Worm (Caenorhabditis elegans) whole organism, L3 larva: ENCODE measurements around the gene Y69A2AR.31.

Source experiments
- R02D3.7 ChIP-seq: fragments of 150-350 bp; optimal IDR thresholded peaks from 2 replicates; lab custom pipeline; 2014; ENCODE audit warnings: missing biosample characterization, missing genetic modification characterization
- ZK546.5 ChIP-seq: sonication (generic microtip); optimal IDR thresholded peaks from 2 replicates; lab custom pipeline; 2017; ENCODE audit warnings: missing biosample characterization, missing genetic modification characterization
- aly-2 ChIP-seq: fragments of 150-350 bp; optimal IDR thresholded peaks from 2 replicates; lab custom pipeline; 2014; ENCODE audit warnings: missing biosample characterization, missing genetic modification characterization
- ama-1 ChIP-seq: fragments of 150-350 bp; optimal IDR thresholded peaks from 2 replicates; lab custom pipeline; 2018
- ceh-16 ChIP-seq: sonication (generic microtip); optimal IDR thresholded peaks from 2 replicates; lab custom pipeline; 2017; ENCODE audit warnings: missing biosample characterization, missing genetic modification characterization
- ceh-28 ChIP-seq: fragments of 150-350 bp; optimal IDR thresholded peaks from 2 replicates; lab custom pipeline; 2014; ENCODE audit warnings: missing biosample characterization, missing genetic modification reagents, missing genetic modification characterization
- ceh-82 ChIP-seq: fragments of 150-350 bp; optimal IDR thresholded peaks from 2 replicates; lab custom pipeline; 2014; ENCODE audit warnings: missing biosample characterization, missing genetic modification characterization
- daf-12 ChIP-seq: fragments of 150-350 bp; optimal IDR thresholded peaks from 2 replicates; lab custom pipeline; 2014; ENCODE audit warnings: missing biosample characterization, missing genetic modification reagents, missing genetic modification characterization
- egl-27 ChIP-seq: sonication (generic microtip); optimal IDR thresholded peaks from 4 replicates; lab custom pipeline; 2017; ENCODE audit warnings: missing biosample characterization, missing genetic modification reagents, missing genetic modification characterization
- egl-5 ChIP-seq: fragments of 150-350 bp; optimal IDR thresholded peaks from 2 replicates; lab custom pipeline; 2017; ENCODE audit warnings: missing biosample characterization, missing genetic modification reagents, missing genetic modification characterization, inconsistent platforms
- elt-1 ChIP-seq: fragments of 150-350 bp; optimal IDR thresholded peaks from 2 replicates; lab custom pipeline; 2014; ENCODE audit warnings: missing biosample characterization, missing genetic modification characterization
- elt-2 ChIP-seq: sonication (generic microtip); optimal IDR thresholded peaks from 2 replicates; lab custom pipeline; 2016; ENCODE audit warnings: missing genetic modification reagents, mild to moderate bottlenecking, missing genetic modification characterization, missing compliant biosample characterization
- eor-1 ChIP-seq, 2 experiments: fragments of 150-350 bp; optimal IDR thresholded peaks; 2 replicates each; lab custom pipeline; 2014 to 2018; ENCODE audit warnings: missing biosample characterization in 2 of 2, missing genetic modification characterization in 2 of 2
- fkh-10 ChIP-seq: sonication (generic microtip); optimal IDR thresholded peaks from 2 replicates; lab custom pipeline; 2017; ENCODE audit warnings: missing biosample characterization, missing genetic modification reagents, missing genetic modification characterization
- fkh-2 ChIP-seq: fragments of 150-350 bp; optimal IDR thresholded peaks from 2 replicates; lab custom pipeline; 2014; ENCODE audit warnings: missing biosample characterization, missing genetic modification reagents, missing genetic modification characterization
- fos-1 ChIP-seq: fragments of 150-350 bp; optimal IDR thresholded peaks from 2 replicates; lab custom pipeline; 2014; ENCODE audit warnings: missing biosample characterization, missing genetic modification characterization
- hmg-11 ChIP-seq: sonication (generic microtip); optimal IDR thresholded peaks from 2 replicates; lab custom pipeline; 2016; ENCODE audit warnings: missing genetic modification characterization, missing compliant biosample characterization
- jun-1 ChIP-seq: fragments of 150-350 bp; optimal IDR thresholded peaks from 2 replicates; lab custom pipeline; 2014; ENCODE audit warnings: missing biosample characterization, missing genetic modification reagents, missing genetic modification characterization
- lin-15B ChIP-seq: fragments of 150-350 bp; optimal IDR thresholded peaks from 2 replicates; lab custom pipeline; 2014; ENCODE audit warnings: missing biosample characterization, missing genetic modification characterization
- lin-39 ChIP-seq: fragments of 150-350 bp; optimal IDR thresholded peaks from 2 replicates; lab custom pipeline; 2018; ENCODE audit warnings: missing biosample characterization, missing genetic modification reagents, missing genetic modification characterization
- lsy-12 ChIP-seq: sonication (generic microtip); optimal IDR thresholded peaks from 2 replicates; lab custom pipeline; 2016; ENCODE audit warnings: mild to moderate bottlenecking, missing genetic modification characterization, missing compliant biosample characterization
- mdl-1 ChIP-seq: fragments of 150-350 bp; optimal IDR thresholded peaks from 2 replicates; lab custom pipeline; 2014; ENCODE audit warnings: missing biosample characterization, missing genetic modification characterization
- mml-1 ChIP-seq: fragments of 150-350 bp; sonication (generic microtip); optimal IDR thresholded peaks from 3 replicates; lab custom pipeline; 2014; ENCODE audit warnings: missing biosample characterization, missing genetic modification characterization
- nfya-1 ChIP-seq: sonication (generic microtip); optimal IDR thresholded peaks from 2 replicates; lab custom pipeline; 2017; ENCODE audit warnings: missing genetic modification characterization, mild to moderate bottlenecking, missing compliant biosample characterization, antibody characterized with exemption, moderate library complexity; ENCODE audit not compliant: insufficient read depth
- nhr-11 ChIP-seq: fragments of 150-350 bp; optimal IDR thresholded peaks from 2 replicates; lab custom pipeline; 2014; ENCODE audit warnings: missing biosample characterization, missing genetic modification characterization
- nhr-12 ChIP-seq: fragments of 150-350 bp; optimal IDR thresholded peaks from 2 replicates; lab custom pipeline; 2014; ENCODE audit warnings: missing biosample characterization, missing genetic modification characterization
- nhr-23 ChIP-seq: fragments of 150-350 bp; optimal IDR thresholded peaks from 2 replicates; lab custom pipeline; 2014; ENCODE audit warnings: missing biosample characterization, missing genetic modification reagents, missing genetic modification characterization
- nhr-237 ChIP-seq: fragments of 150-350 bp; optimal IDR thresholded peaks from 2 replicates; lab custom pipeline; 2014; ENCODE audit warnings: missing biosample characterization, missing genetic modification characterization
- nhr-25 ChIP-seq: sonication (generic microtip); optimal IDR thresholded peaks from 2 replicates; lab custom pipeline; 2017; ENCODE audit warnings: missing biosample characterization, missing genetic modification characterization
- nhr-43 ChIP-seq: sonication (generic microtip); optimal IDR thresholded peaks from 2 replicates; lab custom pipeline; 2016; ENCODE audit warnings: mild to moderate bottlenecking, missing genetic modification characterization, missing compliant biosample characterization; ENCODE audit not compliant: poor library complexity, severe bottlenecking
- nhr-67 ChIP-seq: fragments of 150-350 bp; optimal IDR thresholded peaks from 2 replicates; lab custom pipeline; 2014; ENCODE audit warnings: missing biosample characterization, missing genetic modification characterization
- nhr-77 ChIP-seq: fragments of 150-350 bp; optimal IDR thresholded peaks from 2 replicates; lab custom pipeline; 2014; ENCODE audit warnings: missing biosample characterization, missing genetic modification characterization
- pha-4 ChIP-seq: fragments of 150-350 bp; optimal IDR thresholded peaks from 2 replicates; lab custom pipeline; 2014; ENCODE audit warnings: missing biosample characterization, missing genetic modification reagents, missing genetic modification characterization
- pqm-1 ChIP-seq: fragments of 150-350 bp; optimal IDR thresholded peaks from 2 replicates; lab custom pipeline; 2017; ENCODE audit warnings: missing biosample characterization, missing genetic modification characterization, inconsistent platforms
- skn-1 ChIP-seq: fragments of 150-350 bp; optimal IDR thresholded peaks from 2 replicates; lab custom pipeline; 2014; ENCODE audit warnings: missing biosample characterization, missing genetic modification characterization
- snpc-4 ChIP-seq: fragments of 150-350 bp; optimal IDR thresholded peaks from 2 replicates; lab custom pipeline; 2014; ENCODE audit warnings: missing biosample characterization, missing genetic modification characterization
- tbx-2 ChIP-seq: sonication (generic microtip); optimal IDR thresholded peaks from 2 replicates; lab custom pipeline; 2016; ENCODE audit warnings: mild to moderate bottlenecking, missing genetic modification characterization, missing compliant biosample characterization
- unc-39 ChIP-seq: sonication (generic microtip); optimal IDR thresholded peaks from 4 replicates; lab custom pipeline; 2017; ENCODE audit warnings: missing biosample characterization, missing genetic modification characterization
- ztf-11 ChIP-seq: fragments of 150-350 bp; optimal IDR thresholded peaks from 2 replicates; lab custom pipeline; 2014; ENCODE audit warnings: missing biosample characterization, missing genetic modification characterization

The Y69A2AR.31 gene

DNA sequence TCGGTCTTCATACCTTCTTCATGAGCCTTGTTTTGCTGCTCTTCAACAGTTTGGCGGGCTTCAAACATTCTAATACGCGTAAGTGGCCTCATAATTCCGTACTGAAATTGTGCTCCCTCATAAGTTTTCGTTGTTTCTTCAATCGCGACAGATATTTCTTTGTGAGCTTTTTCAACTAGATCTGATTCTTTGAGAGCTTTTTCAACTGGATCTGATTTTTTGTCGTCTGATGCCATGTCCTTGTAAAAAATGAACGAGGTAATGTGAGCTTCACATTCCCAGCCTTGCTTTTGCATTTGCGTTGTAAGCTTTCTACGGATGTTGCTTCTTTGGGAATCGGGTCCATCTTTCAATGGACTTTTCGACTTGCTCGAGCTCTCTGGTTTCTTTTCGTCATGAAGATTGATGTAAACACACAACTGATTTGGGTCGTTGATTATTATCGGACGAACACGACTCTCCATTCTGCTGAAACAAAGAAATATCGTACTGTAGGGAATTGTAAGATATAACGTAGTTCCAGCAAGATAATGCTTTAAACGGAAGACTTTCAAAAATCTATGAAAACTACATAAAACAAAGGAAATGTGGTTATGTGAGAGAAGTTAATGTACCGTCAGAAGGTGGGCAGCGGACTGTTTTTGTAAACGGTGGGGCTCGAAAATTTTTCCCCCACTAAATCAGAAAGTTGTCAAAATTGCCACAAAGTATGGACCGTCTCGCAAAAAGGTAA, 46.6 kb upstream of the Y69A2AR.31 start, which contains the start of gene Y94H6A.10:
Y94H6A.10 (minus strand) TSS at position 464 of the 733 bp plus-strand sequence.
- TF ChIP-seq ama-1: peak; percentile 79
- no peak for TF ChIP-seq egl-5 (tag; lab: Kevin White, UChicago)
- no peak for TF ChIP-seq nhr-25 (tag; lab: Kevin White, UChicago)

DNA sequence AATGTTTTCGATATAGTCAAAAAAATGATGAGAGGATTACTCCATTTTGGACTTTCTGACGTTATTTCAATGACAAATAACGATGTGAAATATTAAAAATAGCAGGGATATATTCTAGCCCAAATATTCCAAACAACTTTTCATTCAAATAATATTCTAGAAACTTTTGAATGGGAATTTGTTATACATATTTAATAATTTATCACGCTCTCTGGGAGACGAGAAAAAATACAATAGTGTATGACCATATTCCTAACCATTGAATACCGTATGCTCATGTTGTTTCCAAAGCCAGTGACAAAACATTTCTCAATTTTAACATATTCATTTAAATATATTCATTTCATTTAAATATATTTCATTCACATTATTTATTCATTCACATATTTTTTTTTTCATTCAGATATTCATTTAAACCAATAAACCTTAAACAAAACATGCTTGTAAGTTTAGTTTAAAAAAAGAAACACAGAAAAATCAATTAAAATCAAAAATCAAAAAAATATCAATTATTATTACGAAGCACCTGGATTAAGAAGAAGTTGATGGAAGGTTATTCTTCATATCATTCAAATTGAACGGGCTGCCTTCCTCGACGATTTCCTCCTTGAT, 45.9 kb upstream of the Y69A2AR.31 start:
- TF ChIP-seq lin-39 (tag; lab: Kevin White, UChicago) (no peak), elt-2 (tag; lab: Kevin White, UChicago) (peak; percentile 55), fos-1 (peak; percentile 52), pha-4 (tag; lab: Kevin White, UChicago) (peak; percentile 39)
- TF ChIP-seq, all 47 proteins: peak for 3

DNA sequence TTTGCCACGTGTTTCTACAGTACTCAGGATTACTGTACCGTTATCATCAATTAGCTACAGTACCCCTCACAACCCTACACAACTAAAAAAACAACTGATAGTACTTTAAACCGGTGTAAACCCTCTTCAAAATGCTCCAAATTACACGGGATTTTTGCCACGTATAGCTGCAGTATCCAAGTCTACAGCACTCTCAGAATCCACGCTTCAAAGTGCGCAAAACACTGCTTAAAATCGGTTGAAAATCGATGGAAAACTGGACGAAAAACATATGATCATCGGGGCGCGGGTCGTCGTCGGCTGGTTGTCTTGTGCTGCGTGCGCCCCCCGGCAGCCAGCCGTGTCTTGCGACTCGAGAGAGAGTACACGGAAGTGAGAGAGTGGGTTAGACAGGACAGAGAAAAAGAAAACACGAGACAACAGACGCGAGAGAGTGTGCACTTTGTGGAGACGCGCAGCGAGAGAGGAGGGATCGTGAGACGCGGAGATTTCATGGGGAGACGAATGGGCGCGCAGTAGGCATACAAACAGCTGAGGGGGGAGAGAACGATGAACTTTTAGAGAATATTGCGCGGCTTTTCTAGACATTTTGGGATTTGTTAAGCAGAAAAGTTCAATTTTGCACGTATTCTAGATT, 44.6 kb upstream of the Y69A2AR.31 start:
- TF ChIP-seq ceh-82 (tag; lab: Kevin White, UChicago): no peak
- peak; percentile 53 for TF ChIP-seq lsy-12 (tag; lab: Kevin White, UChicago)
- peak; percentile 58 for TF ChIP-seq snpc-4
- no peak for TF ChIP-seq unc-39
- no peak for TF ChIP-seq nhr-237
- no peak for TF ChIP-seq aly-2 (tag; lab: Kevin White, UChicago)
- TF ChIP-seq elt-1 (tag; lab: Kevin White, UChicago): peak; percentile 17
- TF ChIP-seq nhr-11: peak; percentile 50
- TF ChIP-seq ceh-28: peak; percentile 73
- TF ChIP-seq skn-1 (tag; lab: Kevin White, UChicago): peak; percentile 17
- peak; percentile 35 for TF ChIP-seq pqm-1 (tag; lab: Kevin White, UChicago)
- TF ChIP-seq ceh-16 (tag; lab: Kevin White, UChicago): no peak
- TF ChIP-seq nhr-23 (tag; lab: Kevin White, UChicago): peak; percentile 71
- TF ChIP-seq nhr-12 (tag; lab: Kevin White, UChicago): no peak
- peak; percentile 78 for TF ChIP-seq fkh-10 (GFP tag; lab: Kevin White, UChicago)
- TF ChIP-seq daf-12 (tag; lab: Kevin White, UChicago): no peak
- TF ChIP-seq tbx-2 (tag; lab: Kevin White, UChicago): peak; percentile 64
- peak; percentile 81 for TF ChIP-seq lin-15B (tag; lab: Kevin White, UChicago)
- TF ChIP-seq elt-2 (tag; lab: Kevin White, UChicago): peak; percentile 57
- TF ChIP-seq mdl-1: peak; percentile 86
- peak; percentile 99 for TF ChIP-seq hmg-11 (tag; lab: Kevin White, UChicago)
- peak; percentile 94 for TF ChIP-seq nfya-1
- no peak for TF ChIP-seq nhr-77 (tag; lab: Kevin White, UChicago)
- peak; percentile 87 for TF ChIP-seq jun-1 (tag; lab: Kevin White, UChicago)
- peak; percentile 60 for TF ChIP-seq nhr-43 (tag; lab: Kevin White, UChicago)
- TF ChIP-seq ZK546.5: no peak
- TF ChIP-seq egl-27 (tag; lab: Kevin White, UChicago): peak; percentile 39
- TF ChIP-seq ztf-11 (tag; lab: Kevin White, UChicago): no peak
- no peak for TF ChIP-seq nhr-67 (tag; lab: Kevin White, UChicago)
- peak; percentile 45 for TF ChIP-seq R02D3.7 (tag; lab: Kevin White, UChicago)
- TF ChIP-seq ama-1: no peak
- no peak for TF ChIP-seq eor-1 (tag; optimal IDR thresholded peaks at IDR 0.05; lab: Kevin White, UChicago)
- TF ChIP-seq nhr-25 (tag; lab: Kevin White, UChicago): peak; percentile 48
- no peak for TF ChIP-seq mml-1 (tag; lab: Kevin White, UChicago)
- TF ChIP-seq pha-4 (tag; lab: Kevin White, UChicago): peak; percentile 83
- no peak for TF ChIP-seq fkh-2
- no peak for TF ChIP-seq egl-5 (tag; lab: Kevin White, UChicago)
- TF ChIP-seq lin-39 (tag; lab: Kevin White, UChicago): peak; percentile 92
- TF ChIP-seq, all 47 proteins: peak for 22
